Worm (Caenorhabditis elegans) whole organism, midembryonic: ENCODE results near the gene odr-8.

Experiments used
- T22C8.4 ChIP-seq: fragments of 200-800 bp; sonication (Bioruptor generic); IDR thresholded peaks from 2 replicates; pipeline ENCODE4 v1.3.6; 2022; ENCODE audit warnings: missing genetic modification characterization, missing compliant biosample characterization
- klf-2 ChIP-seq: fragments of 200-800 bp; sonication (Bioruptor generic); conservative IDR thresholded peaks from 2 replicates; pipeline ENCODE4 v1.3.6; 2022; ENCODE audit warnings: missing genetic modification reagents, missing genetic modification characterization, missing compliant biosample characterization
- ref-1 ChIP-seq: fragments of 200-800 bp; sonication (Bioruptor generic); conservative IDR thresholded peaks from 2 replicates; pipeline ENCODE4 v1.3.6; 2022; ENCODE audit warnings: missing genetic modification reagents, missing genetic modification characterization, missing compliant biosample characterization
- ztf-23 ChIP-seq: fragments of 200-800 bp; sonication (Bioruptor generic); IDR thresholded peaks from 2 replicates; pipeline ENCODE4 v1.3.6; 2022; ENCODE audit warnings: missing genetic modification reagents, missing genetic modification characterization, missing compliant biosample characterization
- ztf-29 ChIP-seq: fragments of 200-800 bp; sonication (Bioruptor generic); IDR thresholded peaks from 2 replicates; pipeline ENCODE4 v1.3.6; 2022; ENCODE audit warnings: missing genetic modification reagents, missing genetic modification characterization, missing compliant biosample characterization

ce11 chrIV:6588080-6588613 is 5.6 kb upstream of the odr-8 start:
- TF ChIP-seq klf-2 (GFP tag; lab: Robert Waterston, UW) (no peak), ztf-29 (no peak), ref-1 (GFP tag; lab: Robert Waterston, UW) (no peak), ztf-23 (no peak), T22C8.4 (GFP tag; lab: Robert Waterston, UW) (no peak)
